Worm (Caenorhabditis elegans): ENCODE measurements around the gene Y43F8B.29.
A peak's percentile ranks its signal among the peaks of the same experiment; 100 is the strongest.

The Y43F8B.29 gene

ce11 chrV:19512260-19512947 lies 21.0 kb downstream of the Y43F8B.29 start, which contains the start of gene Y43F8B.19:
Gene Y43F8B.19, minus strand, starts transcription at chrV:19512310.
- no peak for TF ChIP-seq dao-5 (tag; optimal IDR thresholded peaks at IDR 0.05)
- no peak for TF ChIP-seq W03F9.2 (tag; optimal IDR thresholded peaks at IDR 0.05)
- no peak for TF ChIP-seq him-1 (tag; optimal IDR thresholded peaks at IDR 0.05)

ce11 chrV:19513552-19513951 lies 22.1 kb downstream of the Y43F8B.29 start, which contains the start of gene phy-4:
Gene phy-4, minus strand, starts transcription at chrV:19513652.
- TF ChIP-seq W03F9.2 (tag; optimal IDR thresholded peaks at IDR 0.05) = no peak

ce11 chrV:19518468-19519168 lies 27.2 kb downstream of the Y43F8B.29 start:
- TF ChIP-seq dao-5 (tag; optimal IDR thresholded peaks at IDR 0.05) (no peak), W03F9.2 (tag; optimal IDR thresholded peaks at IDR 0.05) (no peak), him-1 (tag; optimal IDR thresholded peaks at IDR 0.05) (no peak)

ce11 chrV:19519511-19519934 lies 28.1 kb downstream of the Y43F8B.29 start:
- TF ChIP-seq dao-5 (tag; optimal IDR thresholded peaks at IDR 0.05) = no peak
- TF ChIP-seq him-1 (tag; optimal IDR thresholded peaks at IDR 0.05) = no peak
- no peak for TF ChIP-seq W03F9.2 (tag; optimal IDR thresholded peaks at IDR 0.05)

ce11 chrV:19520130-19520529 lies 28.7 kb downstream of the Y43F8B.29 start:
- TF ChIP-seq W03F9.2 (tag; optimal IDR thresholded peaks at IDR 0.05) = no peak
- no peak for TF ChIP-seq him-1 (tag; optimal IDR thresholded peaks at IDR 0.05)
- TF ChIP-seq dao-5 (tag; optimal IDR thresholded peaks at IDR 0.05) = no peak

ce11 chrV:19520597-19521322 lies 29.4 kb downstream of the Y43F8B.29 start:
- no peak for TF ChIP-seq dao-5 (tag; optimal IDR thresholded peaks at IDR 0.05)
- no peak for TF ChIP-seq W03F9.2 (tag; optimal IDR thresholded peaks at IDR 0.05)
- no peak for TF ChIP-seq him-1 (tag; optimal IDR thresholded peaks at IDR 0.05)

- no peak for TF ChIP-seq him-1 (tag; optimal IDR thresholded peaks at IDR 0.05)
- no peak for TF ChIP-seq dao-5 (tag; optimal IDR thresholded peaks at IDR 0.05)
- TF ChIP-seq W03F9.2 (tag; optimal IDR thresholded peaks at IDR 0.05) = no peak
Measured at ce11 chrV:19521351-19522278, 30.2 kb downstream of the Y43F8B.29 start.

ce11 chrV:19522551-19523137 lies 31.2 kb downstream of the Y43F8B.29 start:
- TF ChIP-seq W03F9.2 (tag; optimal IDR thresholded peaks at IDR 0.05) (peak; percentile 68), dao-5 (tag; optimal IDR thresholded peaks at IDR 0.05) (no peak), him-1 (tag; optimal IDR thresholded peaks at IDR 0.05) (peak; percentile 83)

- TF ChIP-seq W03F9.2 (tag; optimal IDR thresholded peaks at IDR 0.05) (peak; percentile 43), dao-5 (tag; optimal IDR thresholded peaks at IDR 0.05) (no peak), him-1 (tag; optimal IDR thresholded peaks at IDR 0.05) (no peak)
Measured at ce11 chrV:19524569-19524968, 33.2 kb downstream of the Y43F8B.29 start.

- no peak for TF ChIP-seq dao-5 (tag; optimal IDR thresholded peaks at IDR 0.05)
- TF ChIP-seq him-1 (tag; optimal IDR thresholded peaks at IDR 0.05) = no peak
- TF ChIP-seq W03F9.2 (tag; optimal IDR thresholded peaks at IDR 0.05) = no peak
Measured at ce11 chrV:19526197-19526596, 34.8 kb downstream of the Y43F8B.29 start.

ce11 chrV:19527565-19527964 lies 36.2 kb downstream of the Y43F8B.29 start:
- TF ChIP-seq dao-5 (tag; optimal IDR thresholded peaks at IDR 0.05) = no peak
- TF ChIP-seq W03F9.2 (tag; optimal IDR thresholded peaks at IDR 0.05) = no peak
- no peak for TF ChIP-seq him-1 (tag; optimal IDR thresholded peaks at IDR 0.05)

- TF ChIP-seq him-1 (tag; optimal IDR thresholded peaks at IDR 0.05) (peak; percentile 74), W03F9.2 (tag; optimal IDR thresholded peaks at IDR 0.05) (peak; percentile 87), dao-5 (tag; optimal IDR thresholded peaks at IDR 0.05) (no peak)
Measured at ce11 chrV:19529168-19529567, 37.8 kb downstream of the Y43F8B.29 start.

ce11 chrV:19531034-19531433 lies 39.6 kb downstream of the Y43F8B.29 start:
- TF ChIP-seq him-1 (tag; optimal IDR thresholded peaks at IDR 0.05) = no peak
- TF ChIP-seq W03F9.2 (tag; optimal IDR thresholded peaks at IDR 0.05) = no peak
- TF ChIP-seq dao-5 (tag; optimal IDR thresholded peaks at IDR 0.05) = no peak
